Worm (Caenorhabditis elegans): Measurements from ENCODE around the gene Y49F6A.12.

DNA sequence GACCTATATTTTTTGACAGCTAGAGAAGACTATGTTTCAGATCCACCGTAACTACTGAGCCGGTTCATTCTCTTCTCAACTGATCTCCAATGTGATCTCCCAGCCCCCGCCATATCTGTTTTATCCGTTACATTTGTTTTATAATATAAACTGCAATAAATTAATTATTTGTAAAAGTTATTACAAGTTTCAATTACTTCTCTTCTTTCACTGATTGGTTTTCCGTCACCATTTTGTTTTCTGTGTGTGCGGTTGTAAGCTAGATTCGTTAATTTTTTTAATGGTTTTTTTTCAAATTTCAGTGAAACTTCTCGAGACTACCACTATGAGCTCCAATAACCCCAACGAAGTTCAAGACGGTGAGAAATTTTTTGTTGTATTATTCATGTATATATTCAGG is 35.4 kb downstream of the Y49F6A.12 start, which contains the start of gene M151.2:
- no peak for TF ChIP-seq ceh-18 (tag; optimal IDR thresholded peaks at IDR 0.05)
- TF ChIP-seq ceh-45 (GFP tag; IDR thresholded peaks at IDR 0.05): no peak
- no peak for TF ChIP-seq pqm-1 (tag; optimal IDR thresholded peaks at IDR 0.05)
- TF ChIP-seq ceh-48 (tag; optimal IDR thresholded peaks at IDR 0.05): no peak
- no peak for TF ChIP-seq tbx-7 (tag; optimal IDR thresholded peaks at IDR 0.05)

All from whole organism, late embryonic.